Fruit fly (Drosophila melanogaster) whole organism, embryonic: ENCODE data around the gene Fbxl7.
"Not testable (repeated sequence)": the region's sequence is repeated elsewhere in the genome, so short reads cannot be mapped to it uniquely, and the experiment has no call there.

ENCODE experiments used
- Ada2b ChIP-seq: fragments of 200-800 bp; sonication (Bioruptor generic); IDR thresholded peaks from 2 replicates; pipeline ENCODE4 v1.3.6; 2022; ENCODE audit warnings: missing biosample characterization, missing genetic modification characterization
- Adf1 ChIP-seq: fragments of 200-800 bp; sonication (Bioruptor generic); IDR thresholded peaks from 2 replicates; pipeline ENCODE4 v1.3.6; 2022; ENCODE audit warnings: missing biosample characterization, missing genetic modification characterization
- Aef1 ChIP-seq: fragments of 200-800 bp; sonication (Bioruptor generic); IDR thresholded peaks from 3 replicates; pipeline ENCODE4 v1.3.6; 2022; ENCODE audit warnings: missing biosample characterization, missing genetic modification characterization
- Atf6 ChIP-seq: fragments of 200-800 bp; sonication (Bioruptor generic); IDR thresholded peaks from 2 replicates; pipeline ENCODE4 v1.3.6; 2022; ENCODE audit warnings: missing biosample characterization, missing genetic modification characterization
- CG11093 ChIP-seq: fragments of 200-800 bp; sonication (Bioruptor generic); IDR thresholded peaks from 3 replicates; pipeline ENCODE4 v1.3.6; 2022; ENCODE audit warnings: missing biosample characterization, missing genetic modification characterization
- CG11456 ChIP-seq: fragments of 200-800 bp; sonication (Bioruptor generic); IDR thresholded peaks from 3 replicates; pipeline ENCODE4 v1.3.6; 2022; ENCODE audit warnings: missing biosample characterization, missing genetic modification characterization
- CG14441 ChIP-seq: fragments of 200-800 bp; sonication (Bioruptor generic); IDR thresholded peaks from 2 replicates; pipeline ENCODE4 v1.3.6; 2022; ENCODE audit warnings: missing biosample characterization, missing genetic modification characterization
- CG2889 ChIP-seq: fragments of 200-800 bp; sonication (Bioruptor generic); IDR thresholded peaks from 3 replicates; pipeline ENCODE4 v1.3.6; 2022; ENCODE audit warnings: missing biosample characterization, missing genetic modification characterization
- CG31224 ChIP-seq: fragments of 200-800 bp; sonication (Bioruptor generic); IDR thresholded peaks from 2 replicates; pipeline ENCODE4 v1.3.6; 2022; ENCODE audit warnings: missing biosample characterization, missing genetic modification characterization
- CG32532 ChIP-seq: fragments of 200-800 bp; sonication (Bioruptor generic); IDR thresholded peaks from 2 replicates; pipeline ENCODE4 v1.3.6; 2022; ENCODE audit warnings: missing biosample characterization, missing genetic modification characterization
- CG4404 ChIP-seq: fragments of 200-800 bp; sonication (Bioruptor generic); IDR thresholded peaks from 2 replicates; pipeline ENCODE4 v1.3.6; 2022; ENCODE audit warnings: missing biosample characterization, missing genetic modification characterization
- CG6689 ChIP-seq: fragments of 200-800 bp; sonication (Bioruptor generic); IDR thresholded peaks from 2 replicates; pipeline ENCODE4 v1.3.6; 2022; ENCODE audit warnings: missing biosample characterization, missing genetic modification characterization
- CG7372 ChIP-seq: fragments of 200-800 bp; sonication (Bioruptor generic); IDR thresholded peaks from 2 replicates; pipeline ENCODE4 v1.3.6; 2022; ENCODE audit warnings: missing biosample characterization, missing genetic modification characterization
- CG9932 ChIP-seq: fragments of 200-800 bp; sonication (Bioruptor generic); IDR thresholded peaks from 2 replicates; pipeline ENCODE4 v1.3.6; 2022; ENCODE audit warnings: missing biosample characterization, missing genetic modification characterization
- Dbx ChIP-seq: fragments of 200-800 bp; sonication (Bioruptor generic); IDR thresholded peaks from 3 replicates; pipeline ENCODE4 v1.3.6; 2022; ENCODE audit warnings: missing biosample characterization, missing genetic modification characterization
- Drgx ChIP-seq: fragments of 200-800 bp; sonication (Bioruptor generic); IDR thresholded peaks from 2 replicates; pipeline ENCODE4 v1.3.6; 2022; ENCODE audit warnings: missing biosample characterization, missing genetic modification characterization
- E2f2 ChIP-seq: fragments of 200-800 bp; sonication (Bioruptor generic); IDR thresholded peaks from 2 replicates; pipeline ENCODE4 v1.3.6; 2022; ENCODE audit warnings: missing biosample characterization, missing genetic modification characterization
- Ets65A ChIP-seq: fragments of 200-800 bp; sonication (Bioruptor generic); peaks from one replicate; lab custom pipeline; 2016; ENCODE audit warnings: missing biosample characterization, missing genetic modification characterization
- HLH3B ChIP-seq: fragments of 200-800 bp; sonication (Bioruptor generic); IDR thresholded peaks from 2 replicates; pipeline ENCODE4 v1.3.6; 2022; ENCODE audit warnings: missing biosample characterization, missing genetic modification characterization
- Jarid2 ChIP-seq: fragments of 200-800 bp; sonication (Bioruptor generic); optimal IDR thresholded peaks from 3 replicates; lab custom pipeline; 2017; ENCODE audit warnings: mild to moderate bottlenecking, missing biosample characterization, missing genetic modification reagents, missing genetic modification characterization
- MBD-R2 ChIP-seq: fragments of 200-800 bp; sonication (Bioruptor generic); IDR thresholded peaks from 2 replicates; pipeline ENCODE4 v1.3.6; 2022; ENCODE audit warnings: missing biosample characterization, missing genetic modification characterization
- Mrtf ChIP-seq: fragments of 200-800 bp; sonication (Bioruptor generic); IDR thresholded peaks from 3 replicates; pipeline ENCODE4 v1.3.6; 2022; ENCODE audit warnings: missing biosample characterization, missing genetic modification characterization
- NFAT ChIP-seq: fragments of 200-800 bp; sonication (Bioruptor generic); IDR thresholded peaks from 2 replicates; pipeline ENCODE4 v1.3.6; 2022; ENCODE audit warnings: missing biosample characterization, missing genetic modification characterization
- Optix ChIP-seq: fragments of 200-800 bp; sonication (Bioruptor generic); IDR thresholded peaks from 3 replicates; pipeline ENCODE4 v1.3.6; 2022; ENCODE audit warnings: missing biosample characterization, missing genetic modification characterization
- Rfx ChIP-seq: fragments of 200-800 bp; sonication (Bioruptor generic); IDR thresholded peaks from 2 replicates; pipeline ENCODE4 v1.3.6; 2022; ENCODE audit warnings: missing biosample characterization, missing genetic modification characterization
- Rx ChIP-seq: fragments of 200-800 bp; sonication (Bioruptor generic); IDR thresholded peaks from 2 replicates; pipeline ENCODE4 v1.3.6; 2022; ENCODE audit warnings: missing biosample characterization, missing genetic modification characterization
- Taf1 ChIP-seq: fragments of 200-800 bp; sonication (Bioruptor generic); IDR thresholded peaks from 2 replicates; pipeline ENCODE4 v1.3.6; 2022; ENCODE audit warnings: missing biosample characterization, missing genetic modification characterization
- Trl ChIP-seq, 3 experiments: fragments of >200 bp in 2 of 3; fragments of 200-800 bp in 1 of 3; sonication (Bioruptor generic) in 1 of 3; optimal IDR thresholded peaks; 2 replicates in 1 of 3; 3 replicates in 2 of 3; lab custom pipeline; 2016 to 2017; ENCODE audit warnings: missing biosample characterization in 1 of 3, missing genetic modification characterization in 1 of 3
- Xrp1 ChIP-seq: fragments of 200-800 bp; sonication (Bioruptor generic); IDR thresholded peaks from 2 replicates; pipeline ENCODE4 v1.3.6; 2022; ENCODE audit warnings: missing biosample characterization, missing genetic modification characterization
- chinmo ChIP-seq: fragments of 200-800 bp; sonication (Bioruptor generic); IDR thresholded peaks from 4 replicates; pipeline ENCODE4 v1.3.6; 2022; ENCODE audit warnings: missing biosample characterization, missing genetic modification characterization; ENCODE audit not compliant: partially characterized antibody
- dysf ChIP-seq: fragments of 200-800 bp; sonication (Bioruptor generic); IDR thresholded peaks from 3 replicates; pipeline ENCODE4 v1.3.6; 2022; ENCODE audit warnings: missing biosample characterization, missing genetic modification characterization
- gce ChIP-seq: fragments of 200-800 bp; sonication (Bioruptor generic); IDR thresholded peaks from 3 replicates; pipeline ENCODE4 v1.3.6; 2022; ENCODE audit warnings: missing biosample characterization, missing genetic modification characterization
- gsb ChIP-seq: fragments of 200-800 bp; sonication (Bioruptor generic); IDR thresholded peaks from 2 replicates; pipeline ENCODE4 v1.3.6; 2022; ENCODE audit warnings: missing biosample characterization, missing genetic modification characterization
- ham ChIP-seq: fragments of 200-800 bp; sonication (Bioruptor generic); IDR thresholded peaks from 2 replicates; pipeline ENCODE4 v1.3.6; 2022; ENCODE audit warnings: missing biosample characterization, missing genetic modification characterization
- hkb ChIP-seq, 2 experiments: fragments of 200-800 bp in 1 of 2; fragments of >200 bp in 1 of 2; sonication (Bioruptor generic) in 1 of 2; IDR thresholded peaks in 1 of 2; optimal IDR thresholded peaks in 1 of 2; 2 replicates each; pipeline versions ENCODE4 v1.3.6 to Lab custom; 2017 to 2022; ENCODE audit warnings: missing biosample characterization in 1 of 2, missing genetic modification characterization in 1 of 2
- lbe ChIP-seq: fragments of 200-800 bp; sonication (Bioruptor generic); optimal IDR thresholded peaks from 2 replicates; lab custom pipeline; 2016; ENCODE audit warnings: missing biosample characterization, mild to moderate bottlenecking, missing genetic modification characterization
- lmd ChIP-seq: fragments of 200-800 bp; sonication (Bioruptor generic); IDR thresholded peaks from 2 replicates; pipeline ENCODE4 v1.3.6; 2022; ENCODE audit warnings: missing biosample characterization, missing genetic modification characterization
- prd ChIP-seq, 3 experiments: fragments of >200 bp in 2 of 3; fragments of 200-800 bp in 1 of 3; sonication (Bioruptor generic) in 1 of 3; optimal IDR thresholded peaks in 2 of 3; IDR thresholded peaks in 1 of 3; 2 replicates in 2 of 3; 3 replicates in 1 of 3; pipeline versions ENCODE4 v1.3.6 to Lab custom; 2017 to 2022; ENCODE audit warnings: missing biosample characterization in 1 of 3, missing genetic modification characterization in 1 of 3
- ranshi ChIP-seq: fragments of 200-800 bp; sonication (Bioruptor generic); IDR thresholded peaks from 2 replicates; pipeline ENCODE4 v1.3.6; 2022; ENCODE audit warnings: missing biosample characterization, missing genetic modification characterization
- rib ChIP-seq: fragments of 200-800 bp; sonication (Bioruptor generic); IDR thresholded peaks from 2 replicates; pipeline ENCODE4 v1.3.6; 2022; ENCODE audit warnings: missing biosample characterization, missing genetic modification characterization
- row ChIP-seq: fragments of 200-800 bp; sonication (Bioruptor generic); IDR thresholded peaks from 3 replicates; pipeline ENCODE4 v1.3.6; 2022; ENCODE audit warnings: missing biosample characterization, missing genetic modification characterization
- tgo ChIP-seq: fragments of 200-800 bp; sonication (Bioruptor generic); IDR thresholded peaks from 3 replicates; pipeline ENCODE4 v1.3.6; 2022; ENCODE audit warnings: missing biosample characterization, missing genetic modification characterization
- toy ChIP-seq: fragments of 200-800 bp; sonication (Bioruptor generic); IDR thresholded peaks from 2 replicates; pipeline ENCODE4 v1.3.6; 2022; ENCODE audit warnings: missing biosample characterization, missing genetic modification characterization
- vvl ChIP-seq: fragments of 200-800 bp; sonication (Bioruptor generic); IDR thresholded peaks from 2 replicates; pipeline ENCODE4 v1.3.6; 2022; ENCODE audit warnings: missing biosample characterization, missing genetic modification characterization

The Fbxl7 gene

dm6 chr3R:15901097-15901709, 19.5 kb upstream of the Fbxl7 start (continued):
- TF ChIP-seq toy (GFP tag; lab: Robert Waterston, UW) (0 out of 2 replicates have a peak, but pooled peaks have one; percentile 27), gsb (GFP tag; lab: Robert Waterston, UW) (peak; percentile 46; the same call in 1 of the 2 replicates), Xrp1 (GFP tag; lab: Robert Waterston, UW) (peak; percentile 39; the same call in 1 of the 2 replicates), CG6689 (GFP tag; lab: Robert Waterston, UW) (peak; percentile 27; the same call in 1 of the 2 replicates), lbe (GFP tag; lab: Kevin White, UChicago) (peak; percentile 3), Ada2b (GFP tag; lab: Robert Waterston, UW) (peak; percentile 35; the same call in 1 of the 2 replicates), CG9932 (GFP tag; lab: Robert Waterston, UW) (peak; percentile 81), E2f2 (GFP tag; lab: Robert Waterston, UW) (peak; percentile 41; the same call in 1 of the 2 replicates), ranshi (GFP tag; lab: Robert Waterston, UW) (peak; percentile 67), gce (GFP tag; lab: Robert Waterston, UW) (peak; percentile 41; the same call in 1 of the 3 replicates), HLH3B (0 out of 2 replicates have a peak, but pooled peaks have one; percentile 14), CG4404 (GFP tag; lab: Robert Waterston, UW) (peak; percentile 34; the same call in 1 of the 2 replicates), Jarid2 (GFP tag; lab: Kevin White, UChicago) (peak; percentile 54), CG32532 (peak; percentile 82), CG31224 (GFP tag; lab: Robert Waterston, UW) (0 out of 2 replicates have a peak, but pooled peaks have one; percentile 34), NFAT (GFP tag; lab: Robert Waterston, UW) (peak; percentile 69), CG2889 (0 out of 3 replicates have a peak, but pooled peaks have one; percentile 11), vvl (GFP tag; lab: Robert Waterston, UW) (peak; percentile 61), Rfx (GFP tag; lab: Robert Waterston, UW) (peak; percentile 88), rib (GFP tag; lab: Robert Waterston, UW) (peak; percentile 73; the same call in 1 of the 2 replicates), chinmo (GFP tag; lab: Robert Waterston, UW) (0 out of 4 replicates have a peak, but pooled peaks have one; percentile 51), CG11093 (GFP tag; lab: Robert Waterston, UW) (0 out of 3 replicates have a peak, but pooled peaks have one; percentile 16), Trl (optimal IDR thresholded peaks at IDR 0.05; lab: Kevin White, UChicago) (peak; percentile 30 to 73), Atf6 (GFP tag; lab: Robert Waterston, UW) (peak; percentile 73), Optix (GFP tag; lab: Robert Waterston, UW) (peak; percentile 39; the same call in 1 of the 3 replicates), Mrtf (0 out of 3 replicates have a peak, but pooled peaks have one; percentile 27), CG11456 (GFP tag; lab: Robert Waterston, UW) (peak; percentile 46; the same call in 1 of the 3 replicates), CG14441 (GFP tag; lab: Robert Waterston, UW) (peak; percentile 38; the same call in 1 of the 2 replicates), Ets65A (GFP tag; lab: Kevin White, UChicago) (peak; percentile 39), prd (GFP tag; IDR thresholded peaks at IDR 0.05; lab: Robert Waterston, UW) (peak; percentile 47; the same call in 2 of the 3 replicates), Taf1 (GFP tag; lab: Robert Waterston, UW) (peak; percentile 35; the same call in 1 of the 2 replicates), ham (peak; percentile 30; the same call in 1 of the 2 replicates), MBD-R2 (GFP tag; lab: Robert Waterston, UW) (peak; percentile 21; the same call in 1 of the 2 replicates), lmd (GFP tag; lab: Robert Waterston, UW) (peak; percentile 62; the same call in 1 of the 2 replicates), Dbx (GFP tag; lab: Robert Waterston, UW) (peak; percentile 83), row (GFP tag; lab: Robert Waterston, UW) (peak; percentile 75), Adf1 (GFP tag; lab: Robert Waterston, UW) (peak; percentile 29; the same call in 1 of the 2 replicates), Drgx (GFP tag; lab: Robert Waterston, UW) (peak; percentile 91), hkb (GFP tag; IDR thresholded peaks at IDR 0.05; lab: Robert Waterston, UW) (peak; percentile 25; the same call in 1 of the 2 replicates), dysf (GFP tag; lab: Robert Waterston, UW) (peak; percentile 67; the same call in 2 of the 3 replicates), Rx (peak; percentile 47), Aef1 (GFP tag; lab: Robert Waterston, UW) (peak; percentile 26; the same call in 1 of the 3 replicates), tgo (GFP tag; lab: Robert Waterston, UW) (0 out of 3 replicates have a peak, but pooled peaks have one; percentile 27), CG7372 (GFP tag; lab: Robert Waterston, UW) (peak; percentile 46; the same call in 1 of the 2 replicates)
- not testable (repeated sequence) for TF ChIP-seq Trl (GFP tag; optimal IDR thresholded peaks at IDR 0.05; lab: Kevin White, UChicago); prd (optimal IDR thresholded peaks at IDR 0.05; lab: Kevin White, UChicago); hkb (optimal IDR thresholded peaks at IDR 0.05; lab: Kevin White, UChicago)
